Fruit fly (Drosophila melanogaster): ENCODE measurements around the gene CG7484.

The CG7484 gene

DNA sequence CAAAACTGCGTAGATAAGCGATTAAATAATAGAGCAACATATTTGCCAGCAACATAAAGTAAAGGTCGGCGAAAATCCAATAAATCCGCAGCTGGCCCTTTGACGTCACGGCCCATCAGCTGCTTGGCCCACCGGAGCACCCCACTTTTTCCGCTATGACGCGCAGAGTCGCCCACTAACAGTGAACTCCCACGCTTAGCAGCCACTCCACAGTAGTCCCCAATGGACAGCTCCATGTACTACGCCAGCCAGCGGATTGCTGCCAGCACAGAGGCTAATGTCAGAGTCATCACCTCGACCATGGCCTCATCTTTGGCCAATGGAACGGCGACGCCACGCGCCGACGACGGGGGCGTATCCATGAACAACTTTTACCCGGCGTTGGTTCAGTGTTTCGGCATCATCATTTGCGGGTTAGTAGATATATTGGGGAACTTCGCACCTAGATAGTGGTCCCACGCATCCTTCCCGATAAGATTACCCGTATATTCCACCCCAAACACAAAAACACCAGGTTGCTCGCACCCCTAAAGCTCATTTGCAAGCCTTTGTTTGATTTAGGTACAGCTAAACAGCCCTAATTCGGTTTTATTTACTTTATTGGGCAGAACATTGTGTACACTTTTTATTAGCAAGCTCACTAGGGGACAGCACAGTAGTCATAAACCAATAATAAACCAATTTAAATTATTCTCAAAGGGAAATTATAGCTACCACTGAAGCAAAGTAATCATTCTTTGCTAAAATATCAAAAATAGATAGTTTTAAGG lies 32.2 kb upstream of the CG7484 start:
- TF ChIP-seq noc (tag; optimal IDR thresholded peaks at IDR 0.05): no peak

DNA sequence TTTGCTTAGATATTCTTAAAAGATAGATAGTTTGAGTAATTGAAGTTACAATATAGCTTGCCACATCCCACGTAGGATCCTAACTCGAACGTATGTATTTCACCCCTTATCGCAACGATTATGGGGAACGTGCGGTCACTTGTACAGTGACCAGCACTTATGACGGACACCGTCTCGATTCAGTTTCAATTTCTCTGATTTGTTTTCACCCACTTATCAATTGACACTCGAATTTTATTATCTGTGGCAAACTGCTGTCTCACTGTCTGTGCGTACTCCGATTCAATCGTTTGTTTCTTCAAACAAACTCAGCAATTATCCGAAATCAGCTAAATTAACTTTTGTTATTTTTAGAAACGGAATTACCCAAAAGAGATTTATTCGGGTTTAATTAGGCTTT lies 31.5 kb upstream of the CG7484 start:
- peak; percentile 5 for TF ChIP-seq noc (tag; optimal IDR thresholded peaks at IDR 0.05)

- no peak for TF ChIP-seq noc (tag; optimal IDR thresholded peaks at IDR 0.05)
These were observed 30.1 kb upstream of the CG7484 start for dm6 chr3L:17624208-17624826.

dm6 chr3L:17625014-17625413 lies 29.4 kb upstream of the CG7484 start:
- TF ChIP-seq noc (tag; optimal IDR thresholded peaks at IDR 0.05): peak; percentile 11

- TF ChIP-seq noc (tag; optimal IDR thresholded peaks at IDR 0.05): no peak
These were observed 28.8 kb upstream of the CG7484 start for dm6 chr3L:17625574-17626128.

DNA sequence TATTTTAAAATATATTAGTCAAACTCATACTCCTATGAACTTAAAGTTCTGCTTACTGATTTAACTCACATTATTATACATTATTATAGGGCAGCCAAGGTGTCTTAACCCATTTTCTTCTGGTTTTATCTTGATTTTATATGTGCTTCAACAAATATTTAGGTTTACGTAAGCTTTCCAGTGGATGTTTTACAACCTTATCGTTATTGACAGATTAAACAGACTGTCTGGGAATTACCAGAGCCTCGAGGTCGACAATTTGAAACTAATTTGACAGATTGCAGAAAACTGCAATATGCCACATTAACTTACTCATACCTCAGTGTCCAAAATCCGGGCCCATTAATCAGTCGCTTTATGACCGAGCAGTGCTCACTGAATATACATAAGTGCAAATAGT lies 23.2 kb upstream of the CG7484 start:
- no peak for TF ChIP-seq noc (tag; optimal IDR thresholded peaks at IDR 0.05)

dm6 chr3L:17633142-17633541 lies 21.3 kb upstream of the CG7484 start, which contains the start of gene CG7497:
CG7497 (plus strand) TSS chr3L:17633449.
- TF ChIP-seq noc (tag; optimal IDR thresholded peaks at IDR 0.05): no peak

- no peak for TF ChIP-seq noc (tag; optimal IDR thresholded peaks at IDR 0.05)
These were observed 16.6 kb upstream of the CG7484 start for dm6 chr3L:17637809-17638208.

DNA sequence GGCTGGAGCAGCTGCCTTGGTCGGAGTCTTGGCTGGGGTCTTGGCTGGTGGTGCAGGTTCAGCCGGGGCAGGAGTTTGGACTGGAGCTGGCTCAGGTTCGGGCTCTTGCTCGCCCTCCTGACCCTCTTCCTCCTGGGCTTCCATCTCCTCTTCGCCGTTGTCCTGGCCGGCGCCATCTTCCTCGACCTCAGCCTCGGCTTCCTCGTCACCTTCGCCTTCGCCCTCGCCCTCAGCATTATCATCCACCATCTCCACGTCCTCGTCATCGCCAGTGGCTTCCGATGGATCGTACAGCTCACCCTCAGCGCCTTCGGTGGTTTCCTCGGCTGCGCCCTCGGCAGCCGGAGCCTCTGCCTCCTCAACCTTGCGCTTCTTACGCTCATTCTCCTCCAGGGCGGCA lies 15.8 kb upstream of the CG7484 start:
- no peak for TF ChIP-seq noc (tag; optimal IDR thresholded peaks at IDR 0.05)

dm6 chr3L:17642017-17642416 lies 12.4 kb upstream of the CG7484 start:
- TF ChIP-seq noc (tag; optimal IDR thresholded peaks at IDR 0.05): no peak

- peak; percentile 26 for TF ChIP-seq noc (tag; optimal IDR thresholded peaks at IDR 0.05)
These were observed 10.2 kb upstream of the CG7484 start for dm6 chr3L:17643985-17644905.

DNA sequence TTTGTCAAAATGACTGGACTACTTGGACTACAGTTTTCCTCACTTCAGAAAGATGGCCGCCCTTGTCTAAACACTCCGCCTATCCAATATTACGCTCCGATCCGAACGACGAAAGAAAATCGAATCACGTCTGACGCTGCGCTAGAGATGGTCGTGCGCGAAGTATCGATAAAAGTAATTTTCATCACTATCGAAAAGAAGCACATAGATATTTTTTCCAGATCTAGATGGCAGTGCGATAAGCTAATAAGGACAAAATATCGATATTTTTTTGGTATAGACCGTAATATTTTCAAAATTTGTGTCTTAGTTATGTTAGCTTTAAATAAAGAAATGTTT lies 9.5 kb upstream of the CG7484 start, which contains the start of gene Pep:
TSS of gene Pep (minus strand) at position 131 of the 339 bp plus-strand sequence.
- TF ChIP-seq noc (tag; optimal IDR thresholded peaks at IDR 0.05): no peak

DNA sequence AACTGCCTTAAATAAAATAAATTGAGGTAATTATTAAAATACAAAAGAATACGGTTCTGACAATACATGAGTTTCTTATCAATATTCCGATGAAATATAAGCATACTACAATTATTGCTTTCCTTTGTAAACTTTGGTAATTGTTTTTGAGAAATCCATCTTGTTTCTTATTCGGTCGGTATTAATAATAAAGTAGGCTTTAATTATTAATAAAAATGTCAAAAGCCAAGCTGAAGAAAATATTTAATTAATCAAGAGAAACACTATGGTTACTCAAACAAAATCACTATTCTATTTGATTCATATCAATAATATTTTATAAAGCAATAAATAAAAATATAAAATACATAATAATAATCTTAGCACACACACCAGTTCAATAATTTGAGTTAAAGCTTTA lies 7.8 kb upstream of the CG7484 start, which contains the start of gene CG43085:
TSS of gene CG43085 (minus strand) at position 101 of the 400 bp plus-strand sequence.
- no peak for TF ChIP-seq noc (tag; optimal IDR thresholded peaks at IDR 0.05)

DNA sequence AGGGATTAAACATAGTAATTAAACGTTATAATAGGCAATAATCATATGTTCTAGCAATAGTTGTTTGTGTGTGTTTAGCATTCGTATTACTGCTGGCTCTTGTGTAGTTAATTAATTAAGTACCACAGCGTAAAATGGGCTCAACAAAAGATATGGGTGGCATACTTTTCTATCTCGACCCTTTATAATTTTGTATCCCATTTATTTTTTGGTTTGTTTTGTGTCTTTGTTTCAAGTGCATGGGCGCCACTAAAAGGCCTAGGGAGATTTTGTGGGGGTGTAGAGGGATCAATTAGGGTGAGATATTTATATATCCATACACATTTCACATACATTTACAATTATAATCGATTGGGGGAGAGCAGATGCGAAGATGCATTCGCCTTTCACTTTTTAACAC lies 6.9 kb upstream of the CG7484 start:
- no peak for TF ChIP-seq noc (tag; optimal IDR thresholded peaks at IDR 0.05)

dm6 chr3L:17651717-17652651 lies 2.4 kb upstream of the CG7484 start:
- peak; percentile 62 for TF ChIP-seq noc (tag; optimal IDR thresholded peaks at IDR 0.05)
